Fruit fly (Drosophila melanogaster): ENCODE results near the gene lush.
A peak's percentile ranks its signal among the peaks of the same experiment; 100 is the strongest.

Gene lush

dm6 chr3L:19560695-19561246 is 45.1 kb downstream of the lush start (continued):
- TF ChIP-seq crc (GFP tag; optimal IDR thresholded peaks at IDR 0.05): peak; percentile 80
- peak; percentile 88 for TF ChIP-seq gro (GFP tag; optimal IDR thresholded peaks at IDR 0.05)
- TF ChIP-seq lmd (GFP tag; IDR thresholded peaks at IDR 0.05): peak; percentile 94
- TF ChIP-seq Sox102F (GFP tag; optimal IDR thresholded peaks at IDR 0.05): peak; percentile 96
- peak; percentile 86 for TF ChIP-seq CG31224 (GFP tag; IDR thresholded peaks at IDR 0.05)
- TF ChIP-seq sc (optimal IDR thresholded peaks at IDR 0.05): no peak
- TF ChIP-seq sc (GFP tag; optimal IDR thresholded peaks at IDR 0.05): peak; percentile 94
- peak; percentile 86 for TF ChIP-seq Bdp1 (GFP tag; optimal IDR thresholded peaks at IDR 0.05)
- TF ChIP-seq CG4328 (GFP tag; optimal IDR thresholded peaks at IDR 0.05): peak; percentile 94
- TF ChIP-seq hbn (GFP tag; IDR thresholded peaks at IDR 0.05; ENCODE audit: partially characterized antibody): no peak
- peak; percentile 95 for TF ChIP-seq ranshi (GFP tag; IDR thresholded peaks at IDR 0.05)
- peak; percentile 96 for TF ChIP-seq sob (GFP tag; IDR thresholded peaks at IDR 0.05)
- TF ChIP-seq sisA (GFP tag; IDR thresholded peaks at IDR 0.05): peak; percentile 94
- no peak for TF ChIP-seq CG34224 (GFP tag; IDR thresholded peaks at IDR 0.05; ENCODE audit: partially characterized antibody)
- TF ChIP-seq CoRest (tag; optimal IDR thresholded peaks at IDR 0.05): peak; percentile 97
- peak; percentile 76 for TF ChIP-seq wek (GFP tag; optimal IDR thresholded peaks at IDR 0.05)
- no peak for TF ChIP-seq Lpt (GFP tag; optimal IDR thresholded peaks at IDR 0.05)
- TF ChIP-seq Sox100B (GFP tag; optimal IDR thresholded peaks at IDR 0.05): peak; percentile 92
- peak; percentile 70; the same call in 1 of the 3 replicates for TF ChIP-seq C15 (GFP tag; IDR thresholded peaks at IDR 0.05)
- peak; percentile 76; the same call in 1 of the 2 replicates for TF ChIP-seq CG16779 (GFP tag; IDR thresholded peaks at IDR 0.05)
- TF ChIP-seq schlank (tag; optimal IDR thresholded peaks at IDR 0.05): peak; percentile 88
- TF ChIP-seq salm (tag; optimal IDR thresholded peaks at IDR 0.05): peak; percentile 93
- TF ChIP-seq insv (GFP tag; optimal IDR thresholded peaks at IDR 0.05): peak in 1 of 2 experiments; percentile 76
- no peak for TF ChIP-seq cg (GFP tag; optimal IDR thresholded peaks at IDR 0.05)
- TF ChIP-seq MTF-1 (GFP tag; optimal IDR thresholded peaks at IDR 0.05; ENCODE audit: borderline replicate concordance): peak; percentile 94
- TF ChIP-seq sim (GFP tag; IDR thresholded peaks at IDR 0.05): peak; percentile 83; the same call in 1 of the 2 replicates
- TF ChIP-seq CG15479 (GFP tag; optimal IDR thresholded peaks at IDR 0.05): peak; percentile 96
- peak; percentile 95 for TF ChIP-seq Oli (tag; optimal IDR thresholded peaks at IDR 0.05)
- peak; percentile 92 for TF ChIP-seq Lhr (GFP tag; optimal IDR thresholded peaks at IDR 0.05)
- TF ChIP-seq Lim3 (GFP tag; IDR thresholded peaks at IDR 0.05): peak; percentile 83; the same call in 1 of the 2 replicates
- TF ChIP-seq grau (tag; optimal IDR thresholded peaks at IDR 0.05): peak; percentile 94
- peak; percentile 92 for TF ChIP-seq ems (GFP tag; optimal IDR thresholded peaks at IDR 0.05)
- peak; percentile 93 for TF ChIP-seq Bteb2 (GFP tag; optimal IDR thresholded peaks at IDR 0.05)
- peak; percentile 96 for TF ChIP-seq CG12659 (GFP tag; optimal IDR thresholded peaks at IDR 0.05)
- peak; percentile 36 for TF ChIP-seq MESR4 (GFP tag; optimal IDR thresholded peaks at IDR 0.05)
- TF ChIP-seq nerfin-1 (tag; optimal IDR thresholded peaks at IDR 0.05): peak; percentile 93
- TF ChIP-seq CG1233 (GFP tag; optimal IDR thresholded peaks at IDR 0.05): peak; percentile 96
- peak; percentile 84 for TF ChIP-seq aop (GFP tag; IDR thresholded peaks at IDR 0.05)
- peak; percentile 94 for TF ChIP-seq CG18599 (GFP tag; optimal IDR thresholded peaks at IDR 0.05)
- TF ChIP-seq CG17912 (GFP tag; optimal IDR thresholded peaks at IDR 0.05): peak; percentile 81
- peak; percentile 40 for TF ChIP-seq pros (GFP tag; optimal IDR thresholded peaks at IDR 0.05)
- TF ChIP-seq phol (tag; optimal IDR thresholded peaks at IDR 0.05): peak; percentile 95
- TF ChIP-seq CG16863 (GFP tag; optimal IDR thresholded peaks at IDR 0.05): peak; percentile 86
- TF ChIP-seq ara (GFP tag; IDR thresholded peaks at IDR 0.05): peak; percentile 97
- peak; percentile 85 for TF ChIP-seq CG34376 (GFP tag; optimal IDR thresholded peaks at IDR 0.05)
- TF ChIP-seq Atf6 (GFP tag; IDR thresholded peaks at IDR 0.05): peak; percentile 95
- no peak for TF ChIP-seq unc-4 (GFP tag; IDR thresholded peaks at IDR 0.05; ENCODE audit: partially characterized antibody)
- TF ChIP-seq h (optimal IDR thresholded peaks at IDR 0.05): no peak
- TF ChIP-seq CG5180 (GFP tag; optimal IDR thresholded peaks at IDR 0.05): peak; percentile 81
- TF ChIP-seq tap (tag; optimal IDR thresholded peaks at IDR 0.05): peak; percentile 92
